Worm (Caenorhabditis elegans): ENCODE data around the gene K11G12.6.

K11G12.6 gene

DNA sequence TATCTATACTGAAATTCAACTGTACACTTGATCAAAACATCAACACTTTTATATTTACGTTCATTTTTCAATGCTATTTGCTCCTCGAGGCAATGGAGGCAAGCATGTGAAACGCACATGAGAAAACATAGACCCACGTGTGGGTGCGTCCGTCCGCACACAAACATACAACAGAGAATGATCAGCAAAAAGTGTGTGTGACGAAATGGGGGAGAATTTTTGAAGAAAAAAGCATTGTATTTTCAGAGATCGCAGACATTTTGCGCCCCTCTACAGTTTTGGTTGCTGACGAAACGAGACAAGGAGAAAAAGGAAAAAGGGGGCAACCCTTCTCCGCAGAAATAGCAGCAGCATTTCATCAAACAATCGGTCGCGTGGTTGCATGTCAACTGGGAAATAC is 20.7 kb upstream of the K11G12.6 start (continued):
- TF ChIP-seq nhr-27 (tag; optimal IDR thresholded peaks at IDR 0.05) (no peak), Y53G8AR.9 (GFP tag; conservative IDR thresholded peaks at IDR 0.05) (0 out of 2 replicates have a peak, but pooled peaks have one; percentile 51), egrh-3 (GFP tag; IDR thresholded peaks at IDR 0.05) (peak; percentile 45; the same call in 1 of the 2 replicates), Y56A3A.18 (GFP tag; IDR thresholded peaks at IDR 0.05) (no peak), B0035.1 (tag; optimal IDR thresholded peaks at IDR 0.05) (no peak), ceh-40 (GFP tag; IDR thresholded peaks at IDR 0.05) (no peak), egl-44 (GFP tag; IDR thresholded peaks at IDR 0.05) (peak; percentile 73; the same call in 1 of the 2 replicates), C17E4.6 (GFP tag; IDR thresholded peaks at IDR 0.05) (no peak), ztf-3 (GFP tag; optimal IDR thresholded peaks at IDR 0.05) (peak; percentile 66), pbrm-1 (GFP tag; IDR thresholded peaks at IDR 0.05) (peak; percentile 10; the same call in 1 of the 2 replicates), aptf-3 (GFP tag; IDR thresholded peaks at IDR 0.05) (no peak), aptf-2 (GFP tag; conservative IDR thresholded peaks at IDR 0.05) (no peak), tbp1 (GFP tag; optimal IDR thresholded peaks at IDR 0.05) (peak; percentile 52), let-526 (GFP tag; IDR thresholded peaks at IDR 0.05) (peak; percentile 77; the same call in 1 of the 2 replicates), ZK185.1 (tag; optimal IDR thresholded peaks at IDR 0.05; ENCODE audit: poor library complexity, severe bottlenecking) (no peak), ets-4 (GFP tag; optimal IDR thresholded peaks at IDR 0.05) (no peak), ceh-27 (GFP tag; optimal IDR thresholded peaks at IDR 0.05) (peak; percentile 80), zfh-2 (GFP tag; conservative IDR thresholded peaks at IDR 0.05) (peak; percentile 83), B0261.1 (tag; optimal IDR thresholded peaks at IDR 0.05) (no peak), repo-1 (tag; optimal IDR thresholded peaks at IDR 0.05) (peak; percentile 67), rpc-1 (optimal IDR thresholded peaks at IDR 0.05) (no peak), rpc-1 (tag; optimal IDR thresholded peaks at IDR 0.05) (no peak), nhr-120 (GFP tag; IDR thresholded peaks at IDR 0.05) (no peak), ztf-22 (GFP tag; optimal IDR thresholded peaks at IDR 0.05) (peak; percentile 15), dox-1 (GFP tag; IDR thresholded peaks at IDR 0.05) (peak; percentile 71; the same call in 1 of the 2 replicates), dpff-1 (tag; optimal IDR thresholded peaks at IDR 0.05) (no peak), madf-8 (GFP tag; conservative IDR thresholded peaks at IDR 0.05) (no peak), him-1 (tag; optimal IDR thresholded peaks at IDR 0.05) (no peak), lsl-1 (GFP tag; optimal IDR thresholded peaks at IDR 0.05) (no peak), ceh-100 (GFP tag; IDR thresholded peaks at IDR 0.05) (no peak), hlh-26 (GFP tag; conservative IDR thresholded peaks at IDR 0.05) (no peak), F55B11.4 (tag; optimal IDR thresholded peaks at IDR 0.05; ENCODE audit: borderline replicate concordance, insufficient read depth) (no peak), F57A8.1 (GFP tag; optimal IDR thresholded peaks at IDR 0.05) (no peak), K11D2.4 (GFP tag; IDR thresholded peaks at IDR 0.05) (peak; percentile 74), F33H1.4 (GFP tag; IDR thresholded peaks at IDR 0.05) (no peak), sdz-38 (tag; optimal IDR thresholded peaks at IDR 0.05) (no peak), ztf-6 (GFP tag; IDR thresholded peaks at IDR 0.05) (no peak), lin-40 (tag; optimal IDR thresholded peaks at IDR 0.05) (peak; percentile 87), ekl-4 (GFP tag; IDR thresholded peaks at IDR 0.05) (peak; percentile 45; the same call in 1 of the 2 replicates), let-607 (tag; optimal IDR thresholded peaks at IDR 0.05) (no peak), cebp-2 (GFP tag; IDR thresholded peaks at IDR 0.05) (no peak), die-1 (tag; optimal IDR thresholded peaks at IDR 0.05) (peak; percentile 6), ztf-18 (tag; optimal IDR thresholded peaks at IDR 0.05) (no peak), zim-3 (tag; optimal IDR thresholded peaks at IDR 0.05) (no peak), hrde-1 (tag; optimal IDR thresholded peaks at IDR 0.05; ENCODE audit: borderline replicate concordance) (no peak), unc-62 (GFP tag; optimal IDR thresholded peaks at IDR 0.05) (no peak), F49E8.2 (tag; optimal IDR thresholded peaks at IDR 0.05; ENCODE audit: insufficient read depth) (no peak), snpc-1.1 (tag; optimal IDR thresholded peaks at IDR 0.05; ENCODE audit: insufficient read depth) (no peak)
